Fruit fly (Drosophila melanogaster): ENCODE data around the gene CG31248.

The CG31248 gene

dm6 chr3R:7124109-7124639 is 4.9 kb upstream of the CG31248 start, which contains the start of the genes Alh and CG10098 (continued):
- peak; percentile 86 for TF ChIP-seq CG13424 (tag; optimal IDR thresholded peaks at IDR 0.05)
- peak; percentile 95 for TF ChIP-seq zfh2 (GFP tag; optimal IDR thresholded peaks at IDR 0.05)
- peak; percentile 85 for TF ChIP-seq sisA (GFP tag; IDR thresholded peaks at IDR 0.05)
- TF ChIP-seq en (GFP tag; optimal IDR thresholded peaks at IDR 0.05) = peak; percentile 55
- no peak for TF ChIP-seq Dfd (GFP tag; optimal IDR thresholded peaks at IDR 0.05)
- peak; percentile 37 for TF ChIP-seq Hey (tag; optimal IDR thresholded peaks at IDR 0.05)
- TF ChIP-seq CG30020 (tag; optimal IDR thresholded peaks at IDR 0.05) = peak; percentile 73
- TF ChIP-seq CG7786 (GFP tag; optimal IDR thresholded peaks at IDR 0.05) = peak; percentile 91
- TF ChIP-seq CG2875 (GFP tag; optimal IDR thresholded peaks at IDR 0.05) = peak; percentile 54
- peak; percentile 47 for TF ChIP-seq D19A (tag; optimal IDR thresholded peaks at IDR 0.05)
- peak; percentile 87 for TF ChIP-seq CG18599 (GFP tag; optimal IDR thresholded peaks at IDR 0.05)
- peak; percentile 84 for TF ChIP-seq CG7839 (tag; optimal IDR thresholded peaks at IDR 0.05)
- TF ChIP-seq unc-4 (GFP tag; IDR thresholded peaks at IDR 0.05; ENCODE audit: partially characterized antibody) = peak; percentile 60; the same call in 1 of the 2 replicates
- TF ChIP-seq kah (GFP tag; optimal IDR thresholded peaks at IDR 0.05) = peak; percentile 40
- TF ChIP-seq CG13775 (GFP tag; optimal IDR thresholded peaks at IDR 0.05) = peak; percentile 93
- no peak for TF ChIP-seq Jarid2 (GFP tag; optimal IDR thresholded peaks at IDR 0.05)
- peak; percentile 74 for TF ChIP-seq Side (GFP tag; optimal IDR thresholded peaks at IDR 0.05)
- TF ChIP-seq dmrt99B (tag; optimal IDR thresholded peaks at IDR 0.05) = peak; percentile 70
- peak; percentile 94 for TF ChIP-seq CG4617 (GFP tag; optimal IDR thresholded peaks at IDR 0.05; ENCODE audit: borderline replicate concordance)
- peak; percentile 68; the same call in 1 of the 3 replicates for TF ChIP-seq ase (GFP tag; IDR thresholded peaks at IDR 0.05)
- peak; percentile 92 for TF ChIP-seq tin (GFP tag; optimal IDR thresholded peaks at IDR 0.05)
- TF ChIP-seq zen2 (GFP tag; IDR thresholded peaks at IDR 0.05; ENCODE audit: partially characterized antibody) = peak; percentile 61; the same call in 2 of the 3 replicates
- TF ChIP-seq CG6683 (GFP tag; optimal IDR thresholded peaks at IDR 0.05) = peak; percentile 44
- TF ChIP-seq Hr78 (GFP tag; optimal IDR thresholded peaks at IDR 0.05) = peak in 1 of 2 experiments; percentile 53
- peak; percentile 85 for TF ChIP-seq shn (GFP tag; optimal IDR thresholded peaks at IDR 0.05)
- TF ChIP-seq CG11085 (GFP tag; IDR thresholded peaks at IDR 0.05) = peak; percentile 66; the same call in 1 of the 2 replicates
- peak; percentile 70 for TF ChIP-seq Taf1 (GFP tag; IDR thresholded peaks at IDR 0.05)
- peak; percentile 69 for TF ChIP-seq ERR (GFP tag; optimal IDR thresholded peaks at IDR 0.05)
- TF ChIP-seq gsb (GFP tag; IDR thresholded peaks at IDR 0.05) = no peak; the same call in 1 of the 2 replicates
- peak; percentile 71 for TF ChIP-seq CG3281 (GFP tag; optimal IDR thresholded peaks at IDR 0.05)
- peak; percentile 43 for TF ChIP-seq CG13296 (GFP tag; optimal IDR thresholded peaks at IDR 0.05)
- TF ChIP-seq ssp (GFP tag; IDR thresholded peaks at IDR 0.05) = peak; percentile 80
- no peak for TF ChIP-seq crol (GFP tag; IDR thresholded peaks at IDR 0.05)
- peak; percentile 29 for TF ChIP-seq CG2202 (tag; optimal IDR thresholded peaks at IDR 0.05)
- TF ChIP-seq NK7.1 (GFP tag; optimal IDR thresholded peaks at IDR 0.05) = peak; percentile 58
- TF ChIP-seq CG2678 (tag; optimal IDR thresholded peaks at IDR 0.05) = peak; percentile 84
- TF ChIP-seq trh (GFP tag; optimal IDR thresholded peaks at IDR 0.05) = peak; percentile 18
- TF ChIP-seq toy (GFP tag; IDR thresholded peaks at IDR 0.05) = 0 out of 2 replicates have a peak, but pooled peaks have one; percentile 45
- TF ChIP-seq lilli (GFP tag; optimal IDR thresholded peaks at IDR 0.05) = peak; percentile 94
- peak; percentile 66 for TF ChIP-seq CG12744 (GFP tag; optimal IDR thresholded peaks at IDR 0.05)
- TF ChIP-seq Bgb (GFP tag; IDR thresholded peaks at IDR 0.05; ENCODE audit: partially characterized antibody) = peak; percentile 69
- peak; percentile 96 for TF ChIP-seq CG10267 (tag; optimal IDR thresholded peaks at IDR 0.05)
- TF ChIP-seq CG1529 (GFP tag; optimal IDR thresholded peaks at IDR 0.05) = peak; percentile 62
- peak; percentile 87 for TF ChIP-seq CG12155 (GFP tag; optimal IDR thresholded peaks at IDR 0.05)
- TF ChIP-seq Hr39 (optimal IDR thresholded peaks at IDR 0.05) = no peak
- peak; percentile 22; the same call in 1 of the 2 replicates for TF ChIP-seq tna (GFP tag; IDR thresholded peaks at IDR 0.05; ENCODE audit: partially characterized antibody)
- no peak for TF ChIP-seq nom (GFP tag; optimal IDR thresholded peaks at IDR 0.05)
- peak; percentile 56; the same call in 1 of the 2 replicates for TF ChIP-seq danr (GFP tag; IDR thresholded peaks at IDR 0.05)
- TF ChIP-seq CG31441 (GFP tag; IDR thresholded peaks at IDR 0.05) = peak; percentile 78

All from whole organism, embryonic.